Fruit fly (Drosophila melanogaster) whole organism, embryonic: ENCODE results near the gene Ir7g.

ENCODE experiments used
- Atf6 ChIP-seq: fragments of 200-800 bp; sonication (Bioruptor generic); IDR thresholded peaks from 2 replicates; pipeline ENCODE4 v1.3.6; 2022; ENCODE audit warnings: missing biosample characterization, missing genetic modification characterization
- BEAF-32 ChIP-seq: fragments of 200-800 bp; sonication (Bioruptor generic); optimal IDR thresholded peaks from 3 replicates; lab custom pipeline; 2017; ENCODE audit warnings: missing biosample characterization, missing genetic modification characterization, mild to moderate bottlenecking, moderate library complexity, missing genetic modification reagents
- Blimp-1 ChIP-seq: fragments of 200-800 bp; sonication (Bioruptor generic); optimal IDR thresholded peaks from 3 replicates; lab custom pipeline; 2018; ENCODE audit warnings: missing biosample characterization, missing genetic modification characterization, mild to moderate bottlenecking, moderate library complexity, missing genetic modification reagents
- CG10959 ChIP-seq: fragments of 200-800 bp; sonication (Bioruptor generic); IDR thresholded peaks from 2 replicates; pipeline ENCODE4 v1.3.6; 2022; ENCODE audit warnings: missing biosample characterization, missing genetic modification characterization
- CG13123 ChIP-seq: fragments of 200-800 bp; sonication (Bioruptor generic); optimal IDR thresholded peaks from 2 replicates; lab custom pipeline; 2016; ENCODE audit warnings: missing biosample characterization, missing genetic modification characterization
- CG13296 ChIP-seq: fragments of 200-800 bp; sonication (Bioruptor generic); optimal IDR thresholded peaks from 3 replicates; lab custom pipeline; 2018; ENCODE audit warnings: missing biosample characterization, mild to moderate bottlenecking, missing genetic modification characterization
- CG13775 ChIP-seq: fragments of 200-800 bp; sonication (Bioruptor generic); optimal IDR thresholded peaks from 3 replicates; lab custom pipeline; 2017; ENCODE audit warnings: missing biosample characterization, mild to moderate bottlenecking, missing genetic modification characterization
- CG15514 ChIP-seq: fragments of 200-800 bp; sonication (Bioruptor generic); optimal IDR thresholded peaks from 3 replicates; lab custom pipeline; 2017; ENCODE audit warnings: missing biosample characterization, missing genetic modification characterization, mild to moderate bottlenecking, moderate library complexity, missing genetic modification reagents
- CG16815 ChIP-seq: fragments of 200-800 bp; sonication (Bioruptor generic); optimal IDR thresholded peaks from 3 replicates; lab custom pipeline; 2017; ENCODE audit warnings: missing biosample characterization, mild to moderate bottlenecking, missing genetic modification characterization
- CG18476 ChIP-seq: fragments of 200-800 bp; sonication (Bioruptor generic); optimal IDR thresholded peaks from 2 replicates; lab custom pipeline; 2016; ENCODE audit warnings: missing biosample characterization, mild to moderate bottlenecking, missing genetic modification characterization
- CG3065 ChIP-seq: fragments of 200-800 bp; sonication (Bioruptor generic); optimal IDR thresholded peaks from 2 replicates; lab custom pipeline; 2016; ENCODE audit warnings: missing biosample characterization, missing genetic modification characterization
- CG34376 ChIP-seq: fragments of 200-800 bp; sonication (Bioruptor generic); optimal IDR thresholded peaks from 2 replicates; lab custom pipeline; 2018; ENCODE audit warnings: missing biosample characterization, mild to moderate bottlenecking, missing genetic modification characterization
- CG34422 ChIP-seq: fragments of 200-800 bp; sonication (Bioruptor generic); IDR thresholded peaks from 3 replicates; pipeline ENCODE4 v1.3.6; 2022; ENCODE audit warnings: missing biosample characterization, missing genetic modification characterization
- CG4360 ChIP-seq: fragments of 200-800 bp; sonication (Bioruptor generic); IDR thresholded peaks from 2 replicates; pipeline ENCODE4 v1.3.6; 2022; ENCODE audit warnings: missing biosample characterization, missing genetic modification characterization
- CG4617 ChIP-seq: fragments of 200-800 bp; sonication (Bioruptor generic); optimal IDR thresholded peaks from 3 replicates; lab custom pipeline; 2016; ENCODE audit warnings: missing biosample characterization, missing genetic modification characterization, borderline replicate concordance
- CG4707 ChIP-seq: fragments of 200-800 bp; sonication (Bioruptor generic); optimal IDR thresholded peaks from 2 replicates; lab custom pipeline; 2018; ENCODE audit warnings: missing biosample characterization, mild to moderate bottlenecking, missing genetic modification characterization, moderate library complexity
- CG4730 ChIP-seq: fragments of 200-800 bp; sonication (Bioruptor generic); IDR thresholded peaks from 2 replicates; pipeline ENCODE4 v1.3.6; 2022; ENCODE audit warnings: missing biosample characterization, missing genetic modification characterization
- CG4854 ChIP-seq: fragments of 200-800 bp; sonication (Bioruptor generic); optimal IDR thresholded peaks from 2 replicates; lab custom pipeline; 2016; ENCODE audit warnings: missing biosample characterization, missing genetic modification characterization, inconsistent platforms
- CG5953 ChIP-seq: fragments of 200-800 bp; sonication (Bioruptor generic); IDR thresholded peaks from 2 replicates; pipeline ENCODE4 v1.3.6; 2022; ENCODE audit warnings: missing biosample characterization, missing genetic modification characterization
- CG7271 ChIP-seq: fragments of 200-800 bp; sonication (Bioruptor generic); optimal IDR thresholded peaks from 2 replicates; lab custom pipeline; 2018; ENCODE audit warnings: missing biosample characterization, mild to moderate bottlenecking, missing genetic modification characterization, moderate library complexity
- CG8281 ChIP-seq: fragments of 200-800 bp; sonication (Bioruptor generic); optimal IDR thresholded peaks from 2 replicates; lab custom pipeline; 2018; ENCODE audit warnings: missing biosample characterization, mild to moderate bottlenecking, missing genetic modification characterization, moderate library complexity
- D19A ChIP-seq: fragments of 200-800 bp; optimal IDR thresholded peaks from 3 replicates; lab custom pipeline; 2019; ENCODE audit warnings: missing biosample characterization, mild to moderate bottlenecking, missing genetic modification characterization, moderate library complexity
- D19B ChIP-seq: fragments of 200-800 bp; sonication (Bioruptor generic); optimal IDR thresholded peaks from 2 replicates; lab custom pipeline; 2017; ENCODE audit warnings: missing biosample characterization, mild to moderate bottlenecking, missing genetic modification characterization
- Eip74EF ChIP-seq, 2 experiments: fragments of 200-800 bp in 1 of 2; fragments of >200 bp in 1 of 2; sonication (Bioruptor generic) in 1 of 2; optimal IDR thresholded peaks; 2 replicates each; lab custom pipeline; 2017 to 2019; ENCODE audit warnings: missing biosample characterization in 2 of 2, missing genetic modification characterization in 2 of 2, mild to moderate bottlenecking in 1 of 2, moderate library complexity in 1 of 2
- Ets97D ChIP-seq: fragments of 200-800 bp; sonication (Bioruptor generic); optimal IDR thresholded peaks from 3 replicates; lab custom pipeline; 2016; ENCODE audit warnings: missing biosample characterization, missing genetic modification characterization
- GATAe ChIP-seq: fragments of 200-800 bp; sonication (Bioruptor generic); conservative IDR thresholded peaks from 2 replicates; pipeline ENCODE4 v1.3.6; 2022; ENCODE audit warnings: missing biosample characterization, missing genetic modification characterization
- Hey ChIP-seq: fragments of 200-800 bp; sonication (Bioruptor generic); optimal IDR thresholded peaks from 3 replicates; lab custom pipeline; 2018; ENCODE audit warnings: missing biosample characterization, mild to moderate bottlenecking, missing genetic modification characterization
- HmgD ChIP-seq: fragments of 200-800 bp; sonication (Bioruptor generic); optimal IDR thresholded peaks from 3 replicates; lab custom pipeline; 2016; ENCODE audit warnings: missing biosample characterization, missing genetic modification characterization
- Hmr ChIP-seq: fragments of 200-800 bp; sonication (Bioruptor generic); optimal IDR thresholded peaks from 3 replicates; lab custom pipeline; 2017; ENCODE audit warnings: mild to moderate bottlenecking, missing biosample characterization, missing genetic modification reagents, missing genetic modification characterization
- Hr3 ChIP-seq: fragments of 200-800 bp; sonication (Bioruptor generic); optimal IDR thresholded peaks from 3 replicates; lab custom pipeline; 2016; ENCODE audit warnings: missing biosample characterization, missing genetic modification characterization
- Hr39 ChIP-seq: fragments of >200 bp; optimal IDR thresholded peaks from 2 replicates; lab custom pipeline; 2017
- Lpt ChIP-seq: fragments of >200 bp; optimal IDR thresholded peaks from 2 replicates; lab custom pipeline; 2018; ENCODE audit warnings: missing biosample characterization, missing genetic modification characterization
- MTF-1 ChIP-seq: fragments of 200-800 bp; sonication (Bioruptor generic); optimal IDR thresholded peaks from 2 replicates; lab custom pipeline; 2018; ENCODE audit warnings: missing biosample characterization, mild to moderate bottlenecking, missing genetic modification characterization, borderline replicate concordance
- Neu2 ChIP-seq: fragments of 200-800 bp; sonication (Bioruptor generic); optimal IDR thresholded peaks from 3 replicates; lab custom pipeline; 2016; ENCODE audit warnings: missing biosample characterization, missing genetic modification characterization, borderline replicate concordance
- Sry-δ ChIP-seq: fragments of 200-800 bp; sonication (Bioruptor generic); optimal IDR thresholded peaks from 2 replicates; lab custom pipeline; 2016; ENCODE audit warnings: missing biosample characterization, missing genetic modification characterization
- Usf ChIP-seq: fragments of 200-800 bp; sonication (Bioruptor generic); optimal IDR thresholded peaks from 2 replicates; lab custom pipeline; 2017; ENCODE audit warnings: missing genotype, missing biosample characterization, missing genetic modification characterization
- Xrp1 ChIP-seq: fragments of 200-800 bp; sonication (Bioruptor generic); IDR thresholded peaks from 2 replicates; pipeline ENCODE4 v1.3.6; 2022; ENCODE audit warnings: missing biosample characterization, missing genetic modification characterization
- dysf ChIP-seq: fragments of 200-800 bp; sonication (Bioruptor generic); IDR thresholded peaks from 3 replicates; pipeline ENCODE4 v1.3.6; 2022; ENCODE audit warnings: missing biosample characterization, missing genetic modification characterization
- fd3F ChIP-seq: fragments of 200-800 bp; sonication (Bioruptor generic); optimal IDR thresholded peaks from 2 replicates; lab custom pipeline; 2018; ENCODE audit warnings: missing biosample characterization, mild to moderate bottlenecking, missing genetic modification characterization, moderate library complexity
- insv ChIP-seq, 2 experiments: fragments of 200-800 bp; sonication (Bioruptor generic); optimal IDR thresholded peaks; 3 replicates each; lab custom pipeline; 2016 to 2018; ENCODE audit warnings: missing biosample characterization in 2 of 2, missing genetic modification characterization in 2 of 2
- inv ChIP-seq: fragments of 200-800 bp; sonication (Bioruptor generic); IDR thresholded peaks from 2 replicates; pipeline ENCODE4 v1.3.6; 2022; ENCODE audit warnings: missing biosample characterization, missing genetic modification characterization; ENCODE audit not compliant: partially characterized antibody
- jing ChIP-seq: fragments of 200-800 bp; sonication (Bioruptor generic); optimal IDR thresholded peaks from 2 replicates; lab custom pipeline; 2018; ENCODE audit warnings: missing biosample characterization, mild to moderate bottlenecking, missing genetic modification characterization
- lola ChIP-seq, 3 experiments: fragments of >200 bp in 2 of 3; fragments of 200-800 bp in 1 of 3; sonication (Bioruptor generic) in 1 of 3; optimal IDR thresholded peaks; 2 replicates each; lab custom pipeline; 2017 to 2019; ENCODE audit warnings: missing biosample characterization in 3 of 3, missing genetic modification characterization in 3 of 3, mild to moderate bottlenecking in 1 of 3, moderate library complexity in 1 of 3
- mirr ChIP-seq: fragments of 200-800 bp; sonication (Bioruptor generic); optimal IDR thresholded peaks from 3 replicates; lab custom pipeline; 2018; ENCODE audit warnings: missing biosample characterization, mild to moderate bottlenecking, missing genetic modification characterization
- run ChIP-seq: fragments of 200-800 bp; sonication (Bioruptor generic); optimal IDR thresholded peaks from 3 replicates; lab custom pipeline; 2018; ENCODE audit warnings: missing biosample characterization, mild to moderate bottlenecking, missing genetic modification characterization
- sr ChIP-seq: fragments of 200-800 bp; sonication (Bioruptor generic); IDR thresholded peaks from 3 replicates; pipeline ENCODE4 v1.3.6; 2022; ENCODE audit warnings: missing biosample characterization, missing genetic modification characterization
- sug ChIP-seq: fragments of 200-800 bp; optimal IDR thresholded peaks from 2 replicates; lab custom pipeline; 2019; ENCODE audit warnings: missing biosample characterization, mild to moderate bottlenecking, missing genetic modification characterization, moderate library complexity
- tap ChIP-seq: fragments of 200-800 bp; optimal IDR thresholded peaks from 3 replicates; lab custom pipeline; 2019; ENCODE audit warnings: missing biosample characterization, mild to moderate bottlenecking, missing genetic modification characterization, moderate library complexity
- ttk ChIP-seq: fragments of 200-800 bp; sonication (Bioruptor generic); IDR thresholded peaks from 2 replicates; pipeline ENCODE4 v2.1.2; 2022; ENCODE audit warnings: missing biosample characterization, missing genetic modification characterization
- zfh2 ChIP-seq: fragments of 200-800 bp; sonication (Bioruptor generic); optimal IDR thresholded peaks from 2 replicates; lab custom pipeline; 2016; ENCODE audit warnings: missing biosample characterization, missing genetic modification characterization

Gene Ir7g

dm6 chrX:7934679-7935078, 50.2 kb downstream of the Ir7g start, which contains the start of gene RpS14b (continued):
- TF ChIP-seq CG4617 (GFP tag; lab: Kevin White, UChicago): peak; percentile 37
- TF ChIP-seq lola (GFP tag; optimal IDR thresholded peaks at IDR 0.05; lab: Kevin White, UChicago): no peak
- no peak for TF ChIP-seq Eip74EF (GFP tag; optimal IDR thresholded peaks at IDR 0.05; lab: Kevin White, UChicago)
- peak; percentile 81 for TF ChIP-seq BEAF-32 (GFP tag; lab: Kevin White, UChicago)
- TF ChIP-seq CG4707: peak; percentile 1
- no peak for TF ChIP-seq run
- no peak for TF ChIP-seq tap
- TF ChIP-seq zfh2: peak; percentile 60
- TF ChIP-seq mirr (GFP tag; lab: Kevin White, UChicago): peak; percentile 86
- no peak for TF ChIP-seq Xrp1 (GFP tag; lab: Robert Waterston, UW)
- no peak for TF ChIP-seq Hr39 (lab: Kevin White, UChicago)
- TF ChIP-seq CG4854: peak; percentile 40
- peak; percentile 22 for TF ChIP-seq fd3F
- no peak for TF ChIP-seq Lpt (GFP tag; lab: Kevin White, UChicago)
- peak; percentile 82 for TF ChIP-seq CG13775 (GFP tag; lab: Kevin White, UChicago)
- TF ChIP-seq sr (GFP tag; lab: Robert Waterston, UW): peak; percentile 67
- peak; percentile 67 for TF ChIP-seq inv
- no peak for TF ChIP-seq Usf
- peak; percentile 85 for TF ChIP-seq Hmr (GFP tag; lab: Kevin White, UChicago)
- peak; percentile 81 for TF ChIP-seq CG13296 (GFP tag; lab: Kevin White, UChicago)
- no peak for TF ChIP-seq Hr3 (GFP tag; lab: Kevin White, UChicago)
- no peak for TF ChIP-seq CG13123 (GFP tag; lab: Kevin White, UChicago)
- TF ChIP-seq CG5953 (GFP tag; lab: Robert Waterston, UW): no peak
- peak in 1 of 2 experiments; percentile 43 for TF ChIP-seq insv (GFP tag; optimal IDR thresholded peaks at IDR 0.05; lab: Kevin White, UChicago)
- TF ChIP-seq CG10959 (GFP tag; lab: Robert Waterston, UW): no peak
- TF ChIP-seq CG8281 (tag; lab: Kevin White, UChicago): no peak
- peak; percentile 18 for TF ChIP-seq CG18476 (GFP tag; lab: Kevin White, UChicago)
- peak; percentile 65 for TF ChIP-seq MTF-1 (GFP tag; lab: Kevin White, UChicago)
- peak; percentile 65 for TF ChIP-seq sug
- no peak for TF ChIP-seq CG16815 (GFP tag; lab: Kevin White, UChicago)
- peak; percentile 98 for TF ChIP-seq Ets97D (GFP tag; lab: Kevin White, UChicago)
- TF ChIP-seq CG7271 (tag; lab: Kevin White, UChicago): peak; percentile 28
- peak; percentile 39 for TF ChIP-seq D19B (GFP tag; lab: Kevin White, UChicago)
- TF ChIP-seq Blimp-1 (GFP tag; lab: Kevin White, UChicago): no peak
- peak; percentile 65; the same call in 2 of the 3 replicates for TF ChIP-seq dysf (GFP tag; lab: Robert Waterston, UW)
- TF ChIP-seq ttk: 0 out of 2 replicates have a peak, but pooled peaks have one; percentile 40
- peak; percentile 40; the same call in 1 of the 2 replicates for TF ChIP-seq CG4730 (GFP tag; lab: Robert Waterston, UW)
- TF ChIP-seq CG4360 (GFP tag; lab: Robert Waterston, UW): peak; percentile 65
- TF ChIP-seq Neu2: no peak
- peak; percentile 86 for TF ChIP-seq CG34422 (GFP tag; lab: Robert Waterston, UW)
- peak; percentile 48 for TF ChIP-seq HmgD (GFP tag; lab: Kevin White, UChicago)
- no peak for TF ChIP-seq GATAe (GFP tag; lab: Robert Waterston, UW)
- peak; percentile 52 for TF ChIP-seq Hey (tag; lab: Kevin White, UChicago)
- TF ChIP-seq CG3065 (GFP tag; lab: Kevin White, UChicago): no peak
- TF ChIP-seq Sry-δ: peak; percentile 74
- TF ChIP-seq D19A: no peak
- TF ChIP-seq CG15514: peak; percentile 79
- peak; percentile 64 for TF ChIP-seq Atf6 (GFP tag; lab: Robert Waterston, UW)
- TF ChIP-seq jing: no peak
- peak; percentile 79 for TF ChIP-seq CG34376 (GFP tag; lab: Kevin White, UChicago)
